Worm (Caenorhabditis elegans) whole organism, young adult: ENCODE measurements around the gene lbp-9.

Experiments used
- B0019.2 ChIP-seq: fragments of 200-800 bp; sonication (Bioruptor generic); conservative IDR thresholded peaks from 2 replicates; pipeline ENCODE4 v1.3.6; 2022; ENCODE audit warnings: missing genetic modification reagents, missing genetic modification characterization, missing compliant biosample characterization
- F22D6.2 ChIP-seq: sonication (generic microtip); optimal IDR thresholded peaks from 2 replicates; lab custom pipeline; 2016; ENCODE audit warnings: mild to moderate bottlenecking, missing genetic modification characterization, missing compliant biosample characterization
- F23B12.7 ChIP-seq: sonication (generic microtip); optimal IDR thresholded peaks from 2 replicates; lab custom pipeline; 2017; ENCODE audit warnings: missing genetic modification characterization, mild to moderate bottlenecking, missing compliant biosample characterization, antibody characterized with exemption, moderate library complexity; ENCODE audit not compliant: insufficient read depth
- F49E8.2 ChIP-seq: sonication (generic microtip); optimal IDR thresholded peaks from 3 replicates; lab custom pipeline; 2017; ENCODE audit warnings: missing genetic modification characterization, mild to moderate bottlenecking, missing compliant biosample characterization, antibody characterized with exemption, moderate library complexity; ENCODE audit not compliant: insufficient read depth
- F55B11.4 ChIP-seq: sonication (generic microtip); optimal IDR thresholded peaks from 2 replicates; lab custom pipeline; 2016; ENCODE audit warnings: missing compliant biosample characterization, missing genetic modification characterization, borderline replicate concordance; ENCODE audit not compliant: insufficient read depth
- F57C9.4 ChIP-seq: sonication (generic microtip); optimal IDR thresholded peaks from 2 replicates; lab custom pipeline; 2017; ENCODE audit warnings: mild to moderate bottlenecking, missing genetic modification characterization, missing compliant biosample characterization
- K11D2.4 ChIP-seq: fragments of 200-800 bp; sonication (Bioruptor generic); IDR thresholded peaks from 2 replicates; pipeline ENCODE4 v1.3.6; 2022; ENCODE audit warnings: missing genetic modification reagents, missing genetic modification characterization, missing compliant biosample characterization
- T26A5.8 ChIP-seq: sonication (generic microtip); optimal IDR thresholded peaks from 2 replicates; lab custom pipeline; 2016; ENCODE audit warnings: missing genetic modification characterization, missing compliant biosample characterization
- Y53G8AR.9 ChIP-seq: fragments of 200-800 bp; sonication (Bioruptor generic); conservative IDR thresholded peaks from 2 replicates; pipeline ENCODE4 v1.3.6; 2022; ENCODE audit warnings: missing genetic modification reagents, missing genetic modification characterization, missing compliant biosample characterization
- akir-1 ChIP-seq: fragments of 200-800 bp; sonication (Bioruptor generic); optimal IDR thresholded peaks from 2 replicates; lab custom pipeline; 2018; ENCODE audit warnings: mild to moderate bottlenecking, missing genetic modification characterization, moderate library complexity, missing compliant biosample characterization
- aptf-3 ChIP-seq: fragments of 200-800 bp; sonication (Bioruptor generic); IDR thresholded peaks from 2 replicates; pipeline ENCODE4 v1.3.6; 2022; ENCODE audit warnings: missing genetic modification characterization, missing compliant biosample characterization
- attf-5 ChIP-seq: fragments of 200-800 bp; sonication (Bioruptor generic); optimal IDR thresholded peaks from 2 replicates; lab custom pipeline; 2018; ENCODE audit warnings: mild to moderate bottlenecking, missing genetic modification characterization, missing compliant biosample characterization
- bed-1 ChIP-seq: fragments of 200-800 bp; sonication (Bioruptor generic); IDR thresholded peaks from 2 replicates; pipeline ENCODE4 v1.3.6; 2022; ENCODE audit warnings: missing genetic modification reagents, missing genetic modification characterization, missing compliant biosample characterization
- ceh-40 ChIP-seq: fragments of 200-800 bp; sonication (Bioruptor generic); IDR thresholded peaks from 2 replicates; pipeline ENCODE4 v1.3.6; 2022; ENCODE audit warnings: missing genetic modification characterization, missing compliant biosample characterization
- ceh-79 ChIP-seq: sonication (generic microtip); optimal IDR thresholded peaks from 2 replicates; lab custom pipeline; 2017; ENCODE audit warnings: mild to moderate bottlenecking, missing genetic modification characterization, missing compliant biosample characterization
- dpff-1 ChIP-seq: sonication (generic microtip); optimal IDR thresholded peaks from 2 replicates; lab custom pipeline; 2017; ENCODE audit warnings: mild to moderate bottlenecking, missing genetic modification characterization, missing compliant biosample characterization
- egl-44 ChIP-seq: fragments of 200-800 bp; sonication (Bioruptor generic); IDR thresholded peaks from 2 replicates; pipeline ENCODE4 v1.3.6; 2022; ENCODE audit warnings: missing genetic modification reagents, missing genetic modification characterization, missing compliant biosample characterization
- ekl-4 ChIP-seq: fragments of 200-800 bp; sonication (Bioruptor generic); IDR thresholded peaks from 2 replicates; pipeline ENCODE4 v1.3.6; 2022; ENCODE audit warnings: missing genetic modification reagents, missing genetic modification characterization, missing compliant biosample characterization
- ets-4 ChIP-seq: fragments of 200-800 bp; sonication (Bioruptor generic); optimal IDR thresholded peaks from 2 replicates; lab custom pipeline; 2018; ENCODE audit warnings: mild to moderate bottlenecking, missing genetic modification characterization, missing compliant biosample characterization
- hmg-1.2 ChIP-seq: fragments of 200-800 bp; sonication (Bioruptor generic); IDR thresholded peaks from 2 replicates; pipeline ENCODE4 v1.3.6; 2022; ENCODE audit warnings: missing genetic modification reagents, missing genetic modification characterization, missing compliant biosample characterization
- lin-35 ChIP-seq, 3 experiments: fragments of 150-350 bp in 2 of 3; sonication (generic microtip) in 1 of 3; optimal IDR thresholded peaks; 2 replicates each; lab custom pipeline; 2014 to 2018; ENCODE audit warnings: missing biosample characterization in 3 of 3, missing genetic modification characterization in 3 of 3, missing genetic modification reagents in 3 of 3
- madf-3 ChIP-seq: fragments of 200-800 bp; sonication (Bioruptor generic); IDR thresholded peaks from 2 replicates; pipeline ENCODE4 v1.3.6; 2022; ENCODE audit warnings: missing genetic modification reagents, missing genetic modification characterization, missing compliant biosample characterization
- mcd-1 ChIP-seq: fragments of 200-800 bp; sonication (Bioruptor generic); IDR thresholded peaks from 2 replicates; pipeline ENCODE4 v1.3.6; 2022; ENCODE audit warnings: missing genetic modification reagents, missing genetic modification characterization, missing compliant biosample characterization
- mel-28 ChIP-seq: sonication (generic microtip); optimal IDR thresholded peaks from 2 replicates; lab custom pipeline; 2016; ENCODE audit warnings: borderline replicate concordance, mild to moderate bottlenecking, missing genetic modification characterization, missing compliant biosample characterization
- nhr-120 ChIP-seq: fragments of 200-800 bp; sonication (Bioruptor generic); IDR thresholded peaks from 2 replicates; pipeline ENCODE4 v1.3.6; 2022; ENCODE audit warnings: missing genetic modification characterization, missing compliant biosample characterization
- nhr-27 ChIP-seq: fragments of 200-800 bp; sonication (Bioruptor generic); optimal IDR thresholded peaks from 2 replicates; lab custom pipeline; 2018; ENCODE audit warnings: mild to moderate bottlenecking, missing genetic modification characterization, moderate library complexity, missing compliant biosample characterization
- nhr-80 ChIP-seq: sonication (generic microtip); optimal IDR thresholded peaks from 2 replicates; lab custom pipeline; 2016; ENCODE audit warnings: missing genetic modification characterization, missing compliant biosample characterization
- nhr-90 ChIP-seq: sonication (generic microtip); optimal IDR thresholded peaks from 2 replicates; lab custom pipeline; 2016; ENCODE audit warnings: missing genotype, mild to moderate bottlenecking, missing genetic modification characterization, missing compliant biosample characterization
- rcor-1 ChIP-seq: fragments of 200-800 bp; sonication (Bioruptor generic); IDR thresholded peaks from 2 replicates; pipeline ENCODE4 v1.3.6; 2022; ENCODE audit warnings: missing genetic modification reagents, missing genetic modification characterization, missing compliant biosample characterization
- rec-8 ChIP-seq, 2 experiments: sonication (generic microtip); optimal IDR thresholded peaks; 2 replicates each; lab custom pipeline; 2016; ENCODE audit warnings: mild to moderate bottlenecking in 2 of 2, missing genetic modification characterization in 2 of 2, missing genetic modification reagents in 2 of 2, missing genotype in 2 of 2, missing biosample characterization in 1 of 2, missing compliant biosample characterization in 1 of 2, moderate library complexity in 1 of 2
- sdz-38 ChIP-seq: sonication (generic microtip); optimal IDR thresholded peaks from 2 replicates; lab custom pipeline; 2016; ENCODE audit warnings: missing genotype, missing genetic modification characterization, missing compliant biosample characterization
- somi-1 ChIP-seq: fragments of 200-800 bp; sonication (Bioruptor generic); optimal IDR thresholded peaks from 2 replicates; lab custom pipeline; 2018; ENCODE audit warnings: mild to moderate bottlenecking, missing genetic modification characterization, missing compliant biosample characterization
- tlf-1 ChIP-seq: fragments of 200-800 bp; sonication (Bioruptor generic); optimal IDR thresholded peaks from 2 replicates; lab custom pipeline; 2018; ENCODE audit warnings: mild to moderate bottlenecking, missing genetic modification characterization, missing compliant biosample characterization
- unc-62 ChIP-seq: fragments of 150-350 bp; optimal IDR thresholded peaks from 2 replicates; lab custom pipeline; 2014; ENCODE audit warnings: missing biosample characterization, missing genetic modification reagents, missing genetic modification characterization
- zim-3 ChIP-seq: sonication (generic microtip); optimal IDR thresholded peaks from 2 replicates; lab custom pipeline; 2017; ENCODE audit warnings: mild to moderate bottlenecking, missing genetic modification characterization, moderate library complexity, missing compliant biosample characterization
- ztf-25 ChIP-seq: fragments of 200-800 bp; sonication (Bioruptor generic); IDR thresholded peaks from 2 replicates; pipeline ENCODE4 v1.3.6; 2022; ENCODE audit warnings: missing genetic modification reagents, missing genetic modification characterization, missing compliant biosample characterization
- ztf-3 ChIP-seq: fragments of 200-800 bp; sonication (Bioruptor generic); optimal IDR thresholded peaks from 2 replicates; lab custom pipeline; 2018; ENCODE audit warnings: mild to moderate bottlenecking, missing genetic modification characterization, missing compliant biosample characterization

lbp-9 gene

ce11 chrV:2095204-2095603 is 27.0 kb downstream of the lbp-9 start, which contains the start of gene F36F12.2:
Gene F36F12.2 (minus strand): TSS chrV:2095304.
- TF ChIP-seq rcor-1 (no peak), egl-44 (GFP tag; lab: Robert Waterston, UW) (no peak), F55B11.4 (tag; lab: Kevin White, UChicago) (no peak), ceh-79 (tag; lab: Kevin White, UChicago) (no peak), somi-1 (no peak), bed-1 (GFP tag; lab: Robert Waterston, UW) (no peak), F57C9.4 (tag; lab: Kevin White, UChicago) (no peak), unc-62 (GFP tag; lab: Kevin White, UChicago) (no peak), nhr-27 (tag; lab: Kevin White, UChicago) (no peak), K11D2.4 (GFP tag; lab: Robert Waterston, UW) (no peak), nhr-90 (tag; lab: Kevin White, UChicago) (no peak)

- TF ChIP-seq ceh-40 (GFP tag; lab: Robert Waterston, UW) (no peak), rec-8 (tag; optimal IDR thresholded peaks at IDR 0.05; lab: Kevin White, UChicago) (no peak), attf-5 (GFP tag; lab: Kevin White, UChicago) (no peak), zim-3 (tag; lab: Kevin White, UChicago) (no peak), sdz-38 (tag; lab: Kevin White, UChicago) (no peak), ets-4 (no peak), rcor-1 (no peak), lin-35 (GFP tag; optimal IDR thresholded peaks at IDR 0.05; lab: Kevin White, UChicago) (no peak), B0019.2 (GFP tag; lab: Robert Waterston, UW) (no peak), ztf-3 (GFP tag; lab: Kevin White, UChicago) (no peak), madf-3 (GFP tag; lab: Robert Waterston, UW) (no peak), aptf-3 (no peak), F23B12.7 (tag; lab: Kevin White, UChicago) (no peak), hmg-1.2 (GFP tag; lab: Robert Waterston, UW) (no peak), nhr-120 (GFP tag; lab: Robert Waterston, UW) (no peak), ekl-4 (no peak)
Observed at ce11 chrV:2095772-2096171, 27.5 kb downstream of the lbp-9 start, which contains the start of gene clec-207. Gene clec-207 (plus strand): TSS chrV:2096072.

- TF ChIP-seq F57C9.4 (tag; lab: Kevin White, UChicago) (no peak), ztf-25 (GFP tag; lab: Robert Waterston, UW) (no peak), nhr-80 (tag; lab: Kevin White, UChicago) (no peak), mel-28 (tag; lab: Kevin White, UChicago) (no peak), ceh-40 (GFP tag; lab: Robert Waterston, UW) (no peak), nhr-27 (tag; lab: Kevin White, UChicago) (no peak), dpff-1 (tag; lab: Kevin White, UChicago) (no peak), ekl-4 (no peak), mcd-1 (no peak), ceh-79 (tag; lab: Kevin White, UChicago) (no peak)
Observed at ce11 chrV:2097653-2098052, 29.4 kb downstream of the lbp-9 start, which contains the start of gene clec-208. Gene clec-208 (plus strand): TSS chrV:2097953.

- TF ChIP-seq nhr-120 (GFP tag; lab: Robert Waterston, UW) (no peak), attf-5 (GFP tag; lab: Kevin White, UChicago) (no peak), F55B11.4 (tag; lab: Kevin White, UChicago) (no peak), rec-8 (tag; optimal IDR thresholded peaks at IDR 0.05; lab: Kevin White, UChicago) (no peak), T26A5.8 (no peak), Y53G8AR.9 (GFP tag; lab: Robert Waterston, UW) (no peak), F57C9.4 (tag; lab: Kevin White, UChicago) (no peak), tlf-1 (GFP tag; lab: Kevin White, UChicago) (no peak), F49E8.2 (tag; lab: Kevin White, UChicago) (no peak), akir-1 (no peak), aptf-3 (no peak), nhr-27 (tag; lab: Kevin White, UChicago) (no peak), B0019.2 (GFP tag; lab: Robert Waterston, UW) (no peak), F22D6.2 (tag; lab: Kevin White, UChicago) (no peak)
Observed at ce11 chrV:2099040-2099439, 30.8 kb downstream of the lbp-9 start, which contains the start of gene F36F12.7. Gene F36F12.7 (plus strand): TSS chrV:2099340.
